Fruit fly (Drosophila melanogaster) whole organism, embryonic: ENCODE measurements around the gene Myo10A.

ENCODE experiments used
- CG10147 ChIP-seq: fragments of 200-800 bp; sonication (Bioruptor generic); optimal IDR thresholded peaks from 2 replicates; lab custom pipeline; 2019; ENCODE audit warnings: missing biosample characterization, mild to moderate bottlenecking, missing genetic modification characterization, moderate library complexity
- CG10431 ChIP-seq: fragments of 200-800 bp; sonication (Bioruptor generic); optimal IDR thresholded peaks from 3 replicates; lab custom pipeline; 2018; ENCODE audit warnings: missing biosample characterization, mild to moderate bottlenecking, missing genetic modification characterization
- CG11504 ChIP-seq: fragments of 200-800 bp; sonication (Bioruptor generic); optimal IDR thresholded peaks from 3 replicates; lab custom pipeline; 2019; ENCODE audit warnings: missing biosample characterization, mild to moderate bottlenecking, missing genetic modification characterization, moderate library complexity
- CG11560 ChIP-seq: fragments of 200-800 bp; sonication (Bioruptor generic); IDR thresholded peaks from 3 replicates; pipeline ENCODE4 v1.3.6; 2022; ENCODE audit warnings: missing biosample characterization, missing genetic modification characterization
- CG11695 ChIP-seq: fragments of 200-800 bp; sonication (Bioruptor generic); IDR thresholded peaks from 3 replicates; pipeline ENCODE4 v1.3.6; 2022; ENCODE audit warnings: missing biosample characterization, missing genetic modification characterization
- CG2712 ChIP-seq: fragments of 200-800 bp; optimal IDR thresholded peaks from 3 replicates; lab custom pipeline; 2019; ENCODE audit warnings: missing biosample characterization, mild to moderate bottlenecking, missing genetic modification characterization, moderate library complexity
- CG33557 ChIP-seq: fragments of 200-800 bp; sonication (Bioruptor generic); optimal IDR thresholded peaks from 2 replicates; lab custom pipeline; 2019; ENCODE audit warnings: missing biosample characterization, mild to moderate bottlenecking, missing genetic modification characterization, moderate library complexity
- CG3847 ChIP-seq: fragments of 200-800 bp; sonication (Bioruptor generic); IDR thresholded peaks from 2 replicates; pipeline ENCODE4 v1.3.6; 2022; ENCODE audit warnings: missing biosample characterization, missing genetic modification characterization
- CG4730 ChIP-seq: fragments of 200-800 bp; sonication (Bioruptor generic); IDR thresholded peaks from 2 replicates; pipeline ENCODE4 v1.3.6; 2022; ENCODE audit warnings: missing biosample characterization, missing genetic modification characterization
- CG5953 ChIP-seq: fragments of 200-800 bp; sonication (Bioruptor generic); IDR thresholded peaks from 2 replicates; pipeline ENCODE4 v1.3.6; 2022; ENCODE audit warnings: missing biosample characterization, missing genetic modification characterization
- CG6689 ChIP-seq: fragments of 200-800 bp; sonication (Bioruptor generic); IDR thresholded peaks from 2 replicates; pipeline ENCODE4 v1.3.6; 2022; ENCODE audit warnings: missing biosample characterization, missing genetic modification characterization
- CG6813 ChIP-seq: fragments of 200-800 bp; sonication (Bioruptor generic); optimal IDR thresholded peaks from 2 replicates; lab custom pipeline; 2017; ENCODE audit warnings: missing biosample characterization, missing genetic modification characterization, mild to moderate bottlenecking, moderate library complexity, missing genetic modification reagents
- CG6854 ChIP-seq: fragments of 200-800 bp; sonication (Bioruptor generic); optimal IDR thresholded peaks from 3 replicates; lab custom pipeline; 2017; ENCODE audit warnings: missing biosample characterization, mild to moderate bottlenecking, missing genetic modification characterization
- CG7372 ChIP-seq: fragments of 200-800 bp; sonication (Bioruptor generic); IDR thresholded peaks from 2 replicates; pipeline ENCODE4 v1.3.6; 2022; ENCODE audit warnings: missing biosample characterization, missing genetic modification characterization
- CG8281 ChIP-seq: fragments of 200-800 bp; sonication (Bioruptor generic); optimal IDR thresholded peaks from 2 replicates; lab custom pipeline; 2018; ENCODE audit warnings: missing biosample characterization, mild to moderate bottlenecking, missing genetic modification characterization, moderate library complexity
- CG8359 ChIP-seq: fragments of 200-800 bp; sonication (Bioruptor generic); optimal IDR thresholded peaks from 2 replicates; lab custom pipeline; 2017; ENCODE audit warnings: missing biosample characterization, mild to moderate bottlenecking, missing genetic modification characterization, borderline replicate concordance
- CG8924 ChIP-seq: fragments of 200-800 bp; optimal IDR thresholded peaks from 3 replicates; lab custom pipeline; 2019; ENCODE audit warnings: missing biosample characterization, mild to moderate bottlenecking, missing genetic modification characterization, moderate library complexity
- CG9215 ChIP-seq: fragments of 200-800 bp; sonication (Bioruptor generic); IDR thresholded peaks from 2 replicates; pipeline ENCODE4 v1.3.6; 2022; ENCODE audit warnings: missing biosample characterization, missing genetic modification characterization
- CG9727 ChIP-seq: fragments of 200-800 bp; sonication (Bioruptor generic); optimal IDR thresholded peaks from 3 replicates; lab custom pipeline; 2017; ENCODE audit warnings: missing biosample characterization, mild to moderate bottlenecking, missing genetic modification characterization
- CHES-1-like ChIP-seq: fragments of 200-800 bp; sonication (Bioruptor generic); optimal IDR thresholded peaks from 2 replicates; lab custom pipeline; 2016; ENCODE audit warnings: missing biosample characterization, missing genetic modification characterization
- CTCF ChIP-seq: fragments of 200-800 bp; sonication (Bioruptor generic); optimal IDR thresholded peaks from 2 replicates; lab custom pipeline; 2017; ENCODE audit warnings: missing biosample characterization, mild to moderate bottlenecking, missing genetic modification characterization, moderate library complexity
- D19A ChIP-seq: fragments of 200-800 bp; optimal IDR thresholded peaks from 3 replicates; lab custom pipeline; 2019; ENCODE audit warnings: missing biosample characterization, mild to moderate bottlenecking, missing genetic modification characterization, moderate library complexity
- Ets97D ChIP-seq: fragments of 200-800 bp; sonication (Bioruptor generic); optimal IDR thresholded peaks from 3 replicates; lab custom pipeline; 2016; ENCODE audit warnings: missing biosample characterization, missing genetic modification characterization
- Hr78 ChIP-seq, 2 experiments: fragments of 200-800 bp in 1 of 2; fragments of >200 bp in 1 of 2; sonication (Bioruptor generic) in 1 of 2; optimal IDR thresholded peaks; 2 replicates each; lab custom pipeline; 2017 to 2019; ENCODE audit warnings: missing biosample characterization in 2 of 2, missing genetic modification characterization in 2 of 2, mild to moderate bottlenecking in 1 of 2, moderate library complexity in 1 of 2
- Oaz ChIP-seq: fragments of 200-800 bp; sonication (Bioruptor generic); IDR thresholded peaks from 2 replicates; pipeline ENCODE4 v1.3.6; 2022; ENCODE audit warnings: missing biosample characterization, missing genetic modification characterization
- Poxn ChIP-seq: fragments of 200-800 bp; sonication (Bioruptor generic); IDR thresholded peaks from 2 replicates; pipeline ENCODE4 v1.3.6; 2022; ENCODE audit warnings: missing biosample characterization, missing genetic modification characterization
- Sin3A ChIP-seq: fragments of >200 bp; optimal IDR thresholded peaks from 2 replicates; lab custom pipeline; 2018
- Sox102F ChIP-seq: fragments of 200-800 bp; sonication (Bioruptor generic); optimal IDR thresholded peaks from 2 replicates; lab custom pipeline; 2018; ENCODE audit warnings: missing biosample characterization, mild to moderate bottlenecking, missing genetic modification characterization, moderate library complexity
- al ChIP-seq: fragments of 200-800 bp; sonication (Bioruptor generic); IDR thresholded peaks from 2 replicates; pipeline ENCODE4 v1.3.6; 2022; ENCODE audit warnings: missing biosample characterization, missing genetic modification characterization
- caup ChIP-seq: fragments of 200-800 bp; sonication (Bioruptor generic); optimal IDR thresholded peaks from 3 replicates; lab custom pipeline; 2017; ENCODE audit warnings: missing biosample characterization, mild to moderate bottlenecking, missing genetic modification characterization, moderate library complexity; ENCODE audit not compliant: severe bottlenecking
- chn ChIP-seq: fragments of 200-800 bp; sonication (Bioruptor generic); optimal IDR thresholded peaks from 2 replicates; lab custom pipeline; 2016; ENCODE audit warnings: missing biosample characterization, missing genetic modification characterization
- cwo ChIP-seq: fragments of 200-800 bp; sonication (Bioruptor generic); optimal IDR thresholded peaks from 3 replicates; lab custom pipeline; 2017; ENCODE audit warnings: missing biosample characterization, missing genetic modification characterization, mild to moderate bottlenecking, moderate library complexity, missing genetic modification reagents
- dimm ChIP-seq: fragments of 200-800 bp; sonication (Bioruptor generic); IDR thresholded peaks from 2 replicates; pipeline ENCODE4 v1.3.6; 2022; ENCODE audit warnings: missing biosample characterization, missing genetic modification characterization
- ewg ChIP-seq: fragments of 200-800 bp; sonication (Bioruptor generic); optimal IDR thresholded peaks from 3 replicates; lab custom pipeline; 2017; ENCODE audit warnings: mild to moderate bottlenecking, missing biosample characterization, missing genetic modification reagents, missing genetic modification characterization
- grau ChIP-seq: fragments of 200-800 bp; optimal IDR thresholded peaks from 3 replicates; lab custom pipeline; 2019; ENCODE audit warnings: missing biosample characterization, mild to moderate bottlenecking, missing genetic modification characterization, moderate library complexity
- gsb ChIP-seq: fragments of 200-800 bp; sonication (Bioruptor generic); IDR thresholded peaks from 2 replicates; pipeline ENCODE4 v1.3.6; 2022; ENCODE audit warnings: missing biosample characterization, missing genetic modification characterization
- gt ChIP-seq: fragments of 200-800 bp; sonication (Bioruptor generic); IDR thresholded peaks from 2 replicates; pipeline ENCODE4 v1.3.6; 2022; ENCODE audit warnings: missing biosample characterization, missing genetic modification characterization
- hkb ChIP-seq, 2 experiments: fragments of 200-800 bp in 1 of 2; fragments of >200 bp in 1 of 2; sonication (Bioruptor generic) in 1 of 2; IDR thresholded peaks in 1 of 2; optimal IDR thresholded peaks in 1 of 2; 2 replicates each; pipeline versions ENCODE4 v1.3.6 to Lab custom; 2017 to 2022; ENCODE audit warnings: missing biosample characterization in 1 of 2, missing genetic modification characterization in 1 of 2
- ind ChIP-seq: fragments of 200-800 bp; sonication (Bioruptor generic); optimal IDR thresholded peaks from 3 replicates; lab custom pipeline; 2016; ENCODE audit warnings: missing biosample characterization, missing genetic modification characterization
- odd ChIP-seq: fragments of 200-800 bp; sonication (Bioruptor generic); optimal IDR thresholded peaks from 2 replicates; lab custom pipeline; 2017; ENCODE audit warnings: missing biosample characterization, mild to moderate bottlenecking, missing genetic modification characterization
- pb ChIP-seq: fragments of 200-800 bp; sonication (Bioruptor generic); optimal IDR thresholded peaks from 3 replicates; lab custom pipeline; 2016; ENCODE audit warnings: missing biosample characterization, missing genetic modification characterization
- slbo ChIP-seq: fragments of 200-800 bp; sonication (Bioruptor generic); IDR thresholded peaks from 2 replicates; pipeline ENCODE4 v1.3.6; 2022; ENCODE audit warnings: missing biosample characterization, missing genetic modification characterization
- so ChIP-seq: fragments of 200-800 bp; sonication (Bioruptor generic); IDR thresholded peaks from 3 replicates; pipeline ENCODE4 v1.3.6; 2022; ENCODE audit warnings: missing biosample characterization, missing genetic modification characterization
- tap ChIP-seq: fragments of 200-800 bp; optimal IDR thresholded peaks from 3 replicates; lab custom pipeline; 2019; ENCODE audit warnings: missing biosample characterization, mild to moderate bottlenecking, missing genetic modification characterization, moderate library complexity
- tin ChIP-seq: fragments of 200-800 bp; sonication (Bioruptor generic); optimal IDR thresholded peaks from 3 replicates; lab custom pipeline; 2016; ENCODE audit warnings: missing biosample characterization, missing genetic modification characterization
- trem ChIP-seq: fragments of 200-800 bp; optimal IDR thresholded peaks from 3 replicates; lab custom pipeline; 2019; ENCODE audit warnings: missing biosample characterization, mild to moderate bottlenecking, missing genetic modification characterization, moderate library complexity
- ttk ChIP-seq: fragments of 200-800 bp; sonication (Bioruptor generic); IDR thresholded peaks from 2 replicates; pipeline ENCODE4 v2.1.2; 2022; ENCODE audit warnings: missing biosample characterization, missing genetic modification characterization
- twi ChIP-seq: fragments of 200-800 bp; optimal IDR thresholded peaks from 2 replicates; lab custom pipeline; 2019; ENCODE audit warnings: missing biosample characterization, mild to moderate bottlenecking, missing genetic modification characterization, moderate library complexity
- unpg ChIP-seq: fragments of 200-800 bp; sonication (Bioruptor generic); optimal IDR thresholded peaks from 3 replicates; lab custom pipeline; 2018; ENCODE audit warnings: missing biosample characterization, mild to moderate bottlenecking, missing genetic modification characterization, moderate library complexity

Myo10A gene

dm6 chrX:10966978-10967731 lies 36.5 kb downstream of the Myo10A start, which contains the start of gene C901 (continued):
- TF ChIP-seq hkb (optimal IDR thresholded peaks at IDR 0.05; lab: Kevin White, UChicago) (no peak), hkb (GFP tag; IDR thresholded peaks at IDR 0.05; lab: Robert Waterston, UW) (peak; percentile 67), gt (0 out of 2 replicates have a peak, but pooled peaks have one; percentile 23), Oaz (GFP tag; lab: Robert Waterston, UW) (0 out of 2 replicates have a peak, but pooled peaks have one; percentile 26), CTCF (GFP tag; lab: Kevin White, UChicago) (peak; percentile 16), CG11560 (tag; lab: Robert Waterston, UW) (peak; percentile 29; the same call in 1 of the 3 replicates), CG7372 (GFP tag; lab: Robert Waterston, UW) (0 out of 2 replicates have a peak, but pooled peaks have one; percentile 39), CG8359 (GFP tag; lab: Kevin White, UChicago) (peak; percentile 35), trem (tag; lab: Kevin White, UChicago) (peak; percentile 76), CG9215 (GFP tag; lab: Robert Waterston, UW) (0 out of 2 replicates have a peak, but pooled peaks have one; percentile 18), caup (GFP tag; lab: Kevin White, UChicago) (peak; percentile 6), dimm (GFP tag; lab: Robert Waterston, UW) (peak; percentile 40; the same call in 1 of the 2 replicates), CG10431 (GFP tag; lab: Kevin White, UChicago) (peak; percentile 64), CG6689 (peak; percentile 74), CG4730 (GFP tag; lab: Robert Waterston, UW) (peak; percentile 63), ttk (GFP tag; lab: Robert Waterston, UW) (peak; percentile 69), CG5953 (GFP tag; lab: Robert Waterston, UW) (no peak), CG11695 (GFP tag; lab: Robert Waterston, UW) (peak; percentile 79), odd (GFP tag; lab: Kevin White, UChicago) (peak; percentile 43), D19A (tag; lab: Kevin White, UChicago) (peak; percentile 79), CG2712 (tag; lab: Kevin White, UChicago) (peak; percentile 86), pb (GFP tag; lab: Kevin White, UChicago) (no peak), al (GFP tag; lab: Robert Waterston, UW) (peak; percentile 33), tap (tag; lab: Kevin White, UChicago) (peak; percentile 62), cwo (GFP tag; lab: Kevin White, UChicago) (peak; percentile 26), CG8281 (peak; percentile 28), Sin3A (no peak), CG11504 (tag; lab: Kevin White, UChicago) (peak; percentile 88), gsb (GFP tag; lab: Robert Waterston, UW) (no peak), unpg (GFP tag; lab: Kevin White, UChicago) (peak; percentile 82), CG10147 (GFP tag; lab: Kevin White, UChicago) (peak; percentile 27), CG9727 (GFP tag; lab: Kevin White, UChicago) (peak; percentile 38), Sox102F (GFP tag; lab: Kevin White, UChicago) (peak; percentile 80), CG6854 (GFP tag; lab: Kevin White, UChicago) (peak; percentile 18), so (GFP tag; lab: Robert Waterston, UW) (peak; percentile 63; the same call in 1 of the 3 replicates), CG3847 (GFP tag; lab: Robert Waterston, UW) (0 out of 2 replicates have a peak, but pooled peaks have one; percentile 49), tin (peak; percentile 47), Poxn (GFP tag; lab: Robert Waterston, UW) (no peak), slbo (GFP tag; lab: Robert Waterston, UW) (peak; percentile 38; the same call in 1 of the 2 replicates), CG33557 (GFP tag; lab: Kevin White, UChicago) (peak; percentile 51), grau (tag; lab: Kevin White, UChicago) (peak; percentile 79), twi (tag; lab: Kevin White, UChicago) (peak; percentile 60), ewg (GFP tag; lab: Kevin White, UChicago) (peak; percentile 59), ind (peak; percentile 57), chn (GFP tag; lab: Kevin White, UChicago) (no peak), Hr78 (GFP tag; optimal IDR thresholded peaks at IDR 0.05; lab: Kevin White, UChicago) (peak in 1 of 2 experiments; percentile 77), CHES-1-like (GFP tag; lab: Kevin White, UChicago) (no peak), CG6813 (GFP tag; lab: Kevin White, UChicago) (peak; percentile 38), Ets97D (GFP tag; lab: Kevin White, UChicago) (no peak), CG8924 (tag; lab: Kevin White, UChicago) (peak; percentile 80)
